Fruit fly (Drosophila melanogaster) whole organism, embryonic: ENCODE results near the gene Sap30.

Experiments
- ATbp ChIP-seq: fragments of 200-800 bp; sonication (Bioruptor generic); optimal IDR thresholded peaks from 2 replicates; lab custom pipeline; 2017; ENCODE audit warnings: missing biosample characterization, mild to moderate bottlenecking, missing genetic modification characterization, missing genetic modification reagents
- Atf6 ChIP-seq: fragments of 200-800 bp; sonication (Bioruptor generic); IDR thresholded peaks from 2 replicates; pipeline ENCODE4 v1.3.6; 2022; ENCODE audit warnings: missing biosample characterization, missing genetic modification characterization
- C15 ChIP-seq: fragments of 200-800 bp; sonication (Bioruptor generic); IDR thresholded peaks from 3 replicates; pipeline ENCODE4 v1.3.6; 2022; ENCODE audit warnings: missing biosample characterization, missing genetic modification characterization
- CG10366 ChIP-seq: fragments of 200-800 bp; sonication (Bioruptor generic); IDR thresholded peaks from 2 replicates; pipeline ENCODE4 v1.3.6; 2022; ENCODE audit warnings: missing biosample characterization, missing genetic modification characterization
- CG11504 ChIP-seq: fragments of 200-800 bp; sonication (Bioruptor generic); optimal IDR thresholded peaks from 3 replicates; lab custom pipeline; 2019; ENCODE audit warnings: missing biosample characterization, mild to moderate bottlenecking, missing genetic modification characterization, moderate library complexity
- CG11695 ChIP-seq: fragments of 200-800 bp; sonication (Bioruptor generic); IDR thresholded peaks from 3 replicates; pipeline ENCODE4 v1.3.6; 2022; ENCODE audit warnings: missing biosample characterization, missing genetic modification characterization
- CG11696 ChIP-seq: fragments of 200-800 bp; sonication (Bioruptor generic); IDR thresholded peaks from 2 replicates; pipeline ENCODE4 v1.3.6; 2022; ENCODE audit warnings: missing biosample characterization, missing genetic modification characterization
- CG12744 ChIP-seq: fragments of 200-800 bp; sonication (Bioruptor generic); optimal IDR thresholded peaks from 2 replicates; lab custom pipeline; 2016; ENCODE audit warnings: missing biosample characterization, missing genetic modification characterization
- CG13287 ChIP-seq: fragments of 200-800 bp; sonication (Bioruptor generic); IDR thresholded peaks from 2 replicates; pipeline ENCODE4 v1.3.6; 2022; ENCODE audit warnings: missing biosample characterization, missing genetic modification characterization; ENCODE audit not compliant: partially characterized antibody
- CG14441 ChIP-seq: fragments of 200-800 bp; sonication (Bioruptor generic); IDR thresholded peaks from 2 replicates; pipeline ENCODE4 v1.3.6; 2022; ENCODE audit warnings: missing biosample characterization, missing genetic modification characterization
- CG15514 ChIP-seq: fragments of 200-800 bp; sonication (Bioruptor generic); optimal IDR thresholded peaks from 3 replicates; lab custom pipeline; 2017; ENCODE audit warnings: missing biosample characterization, missing genetic modification characterization, mild to moderate bottlenecking, moderate library complexity, missing genetic modification reagents
- CG17829 ChIP-seq: fragments of 200-800 bp; optimal IDR thresholded peaks from 2 replicates; lab custom pipeline; 2019; ENCODE audit warnings: missing biosample characterization, mild to moderate bottlenecking, missing genetic modification characterization, moderate library complexity
- CG32532 ChIP-seq: fragments of 200-800 bp; sonication (Bioruptor generic); IDR thresholded peaks from 2 replicates; pipeline ENCODE4 v1.3.6; 2022; ENCODE audit warnings: missing biosample characterization, missing genetic modification characterization
- CG32767 ChIP-seq: fragments of 200-800 bp; sonication (Bioruptor generic); IDR thresholded peaks from 2 replicates; pipeline ENCODE4 v1.3.6; 2022; ENCODE audit warnings: missing biosample characterization, missing genetic modification characterization
- CG6689 ChIP-seq: fragments of 200-800 bp; sonication (Bioruptor generic); IDR thresholded peaks from 2 replicates; pipeline ENCODE4 v1.3.6; 2022; ENCODE audit warnings: missing biosample characterization, missing genetic modification characterization
- CG7556 ChIP-seq: fragments of 200-800 bp; sonication (Bioruptor generic); optimal IDR thresholded peaks from 2 replicates; lab custom pipeline; 2017; ENCODE audit warnings: missing biosample characterization, mild to moderate bottlenecking, missing genetic modification characterization
- CG7839 ChIP-seq: fragments of 200-800 bp; sonication (Bioruptor generic); optimal IDR thresholded peaks from 3 replicates; lab custom pipeline; 2018; ENCODE audit warnings: missing biosample characterization, mild to moderate bottlenecking, missing genetic modification characterization, moderate library complexity
- CG8359 ChIP-seq: fragments of 200-800 bp; sonication (Bioruptor generic); optimal IDR thresholded peaks from 2 replicates; lab custom pipeline; 2017; ENCODE audit warnings: missing biosample characterization, mild to moderate bottlenecking, missing genetic modification characterization, borderline replicate concordance
- CG9797 ChIP-seq: fragments of 200-800 bp; sonication (Bioruptor generic); optimal IDR thresholded peaks from 3 replicates; lab custom pipeline; 2018; ENCODE audit warnings: missing biosample characterization, mild to moderate bottlenecking, missing genetic modification characterization
- Deaf1 ChIP-seq: fragments of 200-800 bp; optimal IDR thresholded peaks from 3 replicates; lab custom pipeline; 2019; ENCODE audit warnings: missing biosample characterization, mild to moderate bottlenecking, missing genetic modification characterization, moderate library complexity
- Dip3 ChIP-seq: fragments of 200-800 bp; sonication (Bioruptor generic); optimal IDR thresholded peaks from 3 replicates; lab custom pipeline; 2016; ENCODE audit warnings: missing biosample characterization, missing genetic modification characterization
- Doc3 ChIP-seq: fragments of 200-800 bp; sonication (Bioruptor generic); IDR thresholded peaks from 3 replicates; pipeline ENCODE4 v1.3.6; 2022; ENCODE audit warnings: missing biosample characterization, missing genetic modification characterization; ENCODE audit not compliant: partially characterized antibody
- Ets65A ChIP-seq: fragments of 200-800 bp; sonication (Bioruptor generic); peaks from one replicate; lab custom pipeline; 2016; ENCODE audit warnings: missing biosample characterization, missing genetic modification characterization
- Gug ChIP-seq: fragments of 200-800 bp; sonication (Bioruptor generic); IDR thresholded peaks from 4 replicates; pipeline ENCODE4 v1.3.6; 2022; ENCODE audit warnings: missing biosample characterization, missing genetic modification characterization
- H15 ChIP-seq: fragments of 200-800 bp; sonication (Bioruptor generic); IDR thresholded peaks from 3 replicates; pipeline ENCODE4 v1.3.6; 2022; ENCODE audit warnings: missing biosample characterization, missing genetic modification characterization
- Med ChIP-seq: fragments of 200-800 bp; sonication (Bioruptor generic); peaks from one replicate; lab custom pipeline; 2016; ENCODE audit warnings: missing biosample characterization, missing genetic modification characterization, mild to moderate bottlenecking, inconsistent platforms, moderate library complexity
- Meics ChIP-seq: fragments of 200-800 bp; sonication (Bioruptor generic); optimal IDR thresholded peaks from 2 replicates; lab custom pipeline; 2017; ENCODE audit warnings: missing biosample characterization, mild to moderate bottlenecking, missing genetic modification characterization
- NC2α ChIP-seq: fragments of 200-800 bp; sonication (Bioruptor generic); optimal IDR thresholded peaks from 2 replicates; lab custom pipeline; 2016; ENCODE audit warnings: missing biosample characterization, missing genetic modification characterization
- Oaz ChIP-seq: fragments of 200-800 bp; sonication (Bioruptor generic); IDR thresholded peaks from 2 replicates; pipeline ENCODE4 v1.3.6; 2022; ENCODE audit warnings: missing biosample characterization, missing genetic modification characterization
- Oli ChIP-seq: fragments of 200-800 bp; sonication (Bioruptor generic); optimal IDR thresholded peaks from 2 replicates; lab custom pipeline; 2018; ENCODE audit warnings: missing biosample characterization, mild to moderate bottlenecking, missing genetic modification characterization, moderate library complexity
- Optix ChIP-seq: fragments of 200-800 bp; sonication (Bioruptor generic); IDR thresholded peaks from 3 replicates; pipeline ENCODE4 v1.3.6; 2022; ENCODE audit warnings: missing biosample characterization, missing genetic modification characterization
- Rfx ChIP-seq: fragments of 200-800 bp; sonication (Bioruptor generic); IDR thresholded peaks from 2 replicates; pipeline ENCODE4 v1.3.6; 2022; ENCODE audit warnings: missing biosample characterization, missing genetic modification characterization
- bab2 ChIP-seq: fragments of 200-800 bp; sonication (Bioruptor generic); optimal IDR thresholded peaks from 2 replicates; lab custom pipeline; 2016; ENCODE audit warnings: missing biosample characterization, missing genetic modification characterization
- cad ChIP-seq: fragments of >200 bp; optimal IDR thresholded peaks from 2 replicates; lab custom pipeline; 2017; ENCODE audit warnings: missing biosample characterization, missing genetic modification characterization
- dmrt99B ChIP-seq: fragments of 200-800 bp; sonication (Bioruptor generic); optimal IDR thresholded peaks from 2 replicates; lab custom pipeline; 2018; ENCODE audit warnings: missing biosample characterization, mild to moderate bottlenecking, missing genetic modification characterization, moderate library complexity
- dysf ChIP-seq: fragments of 200-800 bp; sonication (Bioruptor generic); IDR thresholded peaks from 3 replicates; pipeline ENCODE4 v1.3.6; 2022; ENCODE audit warnings: missing biosample characterization, missing genetic modification characterization
- esg ChIP-seq: fragments of 200-800 bp; sonication (Bioruptor generic); conservative IDR thresholded peaks from 2 replicates; pipeline ENCODE4 v1.3.6; 2022; ENCODE audit warnings: missing biosample characterization, missing genetic modification characterization
- eve ChIP-seq, 2 experiments: fragments of >200 bp; optimal IDR thresholded peaks; 2 replicates each; lab custom pipeline; 2017; ENCODE audit warnings: missing biosample characterization in 2 of 2, missing genetic modification characterization in 2 of 2
- fd102C ChIP-seq: fragments of 200-800 bp; sonication (Bioruptor generic); optimal IDR thresholded peaks from 2 replicates; lab custom pipeline; 2018; ENCODE audit warnings: missing biosample characterization, mild to moderate bottlenecking, missing genetic modification characterization, moderate library complexity
- gfzf ChIP-seq: fragments of 200-800 bp; sonication (Bioruptor generic); optimal IDR thresholded peaks from 2 replicates; lab custom pipeline; 2016; ENCODE audit warnings: missing biosample characterization, mild to moderate bottlenecking, missing genetic modification characterization, moderate library complexity
- hb ChIP-seq: fragments of 200-800 bp; sonication (Bioruptor generic); IDR thresholded peaks from 3 replicates; pipeline ENCODE4 v1.3.6; 2022; ENCODE audit warnings: missing biosample characterization, missing genetic modification characterization; ENCODE audit not compliant: partially characterized antibody
- oc ChIP-seq: fragments of 200-800 bp; sonication (Bioruptor generic); optimal IDR thresholded peaks from 2 replicates; lab custom pipeline; 2018; ENCODE audit warnings: missing biosample characterization, mild to moderate bottlenecking, missing genetic modification characterization, moderate library complexity
- prd ChIP-seq, 3 experiments: fragments of >200 bp in 2 of 3; fragments of 200-800 bp in 1 of 3; sonication (Bioruptor generic) in 1 of 3; optimal IDR thresholded peaks in 2 of 3; IDR thresholded peaks in 1 of 3; 2 replicates in 2 of 3; 3 replicates in 1 of 3; pipeline versions ENCODE4 v1.3.6 to Lab custom; 2017 to 2022; ENCODE audit warnings: missing biosample characterization in 1 of 3, missing genetic modification characterization in 1 of 3
- shn ChIP-seq: fragments of 200-800 bp; sonication (Bioruptor generic); optimal IDR thresholded peaks from 3 replicates; lab custom pipeline; 2016; ENCODE audit warnings: missing biosample characterization, missing genetic modification characterization
- yki ChIP-seq: fragments of >200 bp; optimal IDR thresholded peaks from 3 replicates; lab custom pipeline; 2018
- zf30C ChIP-seq: fragments of 200-800 bp; sonication (Bioruptor generic); optimal IDR thresholded peaks from 3 replicates; lab custom pipeline; 2018; ENCODE audit warnings: missing biosample characterization, mild to moderate bottlenecking, missing genetic modification characterization

Sap30 gene

DNA sequence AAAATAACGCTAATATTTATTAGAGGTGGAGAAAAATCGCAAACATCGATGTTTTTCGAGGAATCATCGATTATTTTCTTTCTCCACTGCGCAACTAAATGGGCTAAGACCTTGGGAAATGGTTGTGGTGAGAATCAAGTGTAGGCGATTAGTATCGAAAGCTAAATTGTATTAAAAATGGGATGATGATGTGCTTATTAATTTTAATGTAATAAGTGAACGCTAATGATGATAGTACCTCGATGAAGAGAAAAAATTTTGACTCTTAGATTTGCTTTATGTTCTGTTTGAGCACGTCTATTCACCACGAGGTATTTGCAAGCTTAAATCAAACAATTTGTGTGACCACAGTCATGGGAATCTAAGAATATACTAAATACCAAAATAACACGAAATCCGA, 16.2 kb downstream of the Sap30 start, which contains the start of the genes Rai1 and CG13005 (continued):
- TF ChIP-seq CG9797 (GFP tag; lab: Kevin White, UChicago) (peak; percentile 53), CG15514 (GFP tag; lab: Kevin White, UChicago) (peak; percentile 50), Meics (GFP tag; lab: Kevin White, UChicago) (no peak), gfzf (GFP tag; lab: Kevin White, UChicago) (peak; percentile 63), CG7839 (tag; lab: Kevin White, UChicago) (no peak), CG12744 (GFP tag; lab: Kevin White, UChicago) (no peak)

DNA sequence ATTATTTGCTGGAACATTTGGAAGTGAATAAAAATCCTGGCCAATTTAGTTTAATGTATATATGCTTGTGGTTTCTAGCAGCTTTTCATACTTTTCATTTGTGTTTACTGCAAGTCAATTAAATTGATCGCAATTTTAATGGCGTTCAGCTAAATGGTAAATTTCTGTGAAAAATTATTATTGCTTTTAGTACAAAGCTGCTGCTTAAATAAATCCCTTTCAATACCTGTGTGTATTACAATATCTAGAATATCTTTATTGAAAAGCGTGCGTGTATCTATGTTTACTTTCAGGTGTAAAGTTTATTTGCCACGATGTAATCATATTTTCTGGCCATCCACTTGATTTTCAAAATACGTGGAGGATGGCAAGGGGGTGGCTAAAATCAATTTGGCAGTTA, 18.7 kb downstream of the Sap30 start, which contains the start of gene ppk28:
Gene ppk28, plus strand, starts transcription at position 301 of the 400 bp plus-strand sequence.
- no peak for TF ChIP-seq CG17829 (tag; lab: Kevin White, UChicago)
- TF ChIP-seq CG10366 (GFP tag; lab: Robert Waterston, UW) = no peak
- TF ChIP-seq prd (optimal IDR thresholded peaks at IDR 0.05; lab: Kevin White, UChicago) = no peak
- no peak for TF ChIP-seq prd (GFP tag; IDR thresholded peaks at IDR 0.05; lab: Robert Waterston, UW)
- TF ChIP-seq CG11695 = no peak
- no peak for TF ChIP-seq CG9797 (GFP tag; lab: Kevin White, UChicago)
- no peak for TF ChIP-seq eve (GFP tag; optimal IDR thresholded peaks at IDR 0.05; lab: Kevin White, UChicago)
- TF ChIP-seq NC2α = no peak
- TF ChIP-seq yki (lab: Kevin White, UChicago) = no peak
- TF ChIP-seq Oaz (GFP tag; lab: Robert Waterston, UW) = no peak
- no peak for TF ChIP-seq fd102C
- no peak for TF ChIP-seq Doc3 (GFP tag; lab: Robert Waterston, UW)

DNA sequence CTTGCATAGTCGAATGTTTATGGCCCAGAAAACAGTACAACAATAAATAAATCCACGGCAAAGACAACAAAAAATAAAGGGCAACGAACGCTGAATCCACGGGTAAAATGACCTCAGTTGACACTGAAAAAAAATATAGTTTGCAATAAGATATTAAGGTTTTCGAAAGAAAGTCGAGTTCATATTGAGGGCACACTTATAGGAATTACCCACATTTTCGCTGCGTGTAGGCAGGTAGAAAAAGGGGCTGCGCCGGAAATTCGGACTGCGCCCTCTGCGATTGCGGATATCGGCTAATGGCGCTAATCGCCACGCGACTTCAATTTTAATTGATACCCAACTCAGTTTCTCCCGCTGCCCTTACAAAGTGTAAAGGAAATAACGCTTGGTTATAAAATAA, 21.6 kb downstream of the Sap30 start:
- no peak for TF ChIP-seq Deaf1 (tag; lab: Kevin White, UChicago)
- TF ChIP-seq CG7556 (GFP tag; lab: Kevin White, UChicago) = peak; percentile 8
- TF ChIP-seq CG13287 (GFP tag; lab: Robert Waterston, UW) = no peak
- TF ChIP-seq Med (GFP tag; lab: Kevin White, UChicago) = peak; percentile 75
- no peak for TF ChIP-seq shn (GFP tag; lab: Kevin White, UChicago)
- TF ChIP-seq CG6689 (GFP tag; lab: Robert Waterston, UW) = 0 out of 2 replicates have a peak, but pooled peaks have one; percentile 10
- 0 out of 3 replicates have a peak, but pooled peaks have one; percentile 19 for TF ChIP-seq dysf (GFP tag; lab: Robert Waterston, UW)
- peak; percentile 35 for TF ChIP-seq CG7839 (tag; lab: Kevin White, UChicago)
- TF ChIP-seq Atf6 = peak; percentile 14; the same call in 1 of the 2 replicates
- TF ChIP-seq CG11504 (tag; lab: Kevin White, UChicago) = peak; percentile 1
- TF ChIP-seq hb (GFP tag; lab: Robert Waterston, UW) = no peak
- TF ChIP-seq Gug (GFP tag; lab: Robert Waterston, UW) = 0 out of 4 replicates have a peak, but pooled peaks have one; percentile 23
- peak; percentile 2 for TF ChIP-seq ATbp
- 0 out of 3 replicates have a peak, but pooled peaks have one; percentile 40 for TF ChIP-seq Optix (GFP tag; lab: Robert Waterston, UW)
- TF ChIP-seq H15 (GFP tag; lab: Robert Waterston, UW) = 0 out of 3 replicates have a peak, but pooled peaks have one; percentile 13
- no peak for TF ChIP-seq CG32767
- TF ChIP-seq C15 = no peak
- 0 out of 2 replicates have a peak, but pooled peaks have one; percentile 13 for TF ChIP-seq esg (GFP tag; lab: Robert Waterston, UW)
- TF ChIP-seq oc (tag; lab: Kevin White, UChicago) = no peak
- peak; percentile 18 for TF ChIP-seq Dip3 (GFP tag; lab: Kevin White, UChicago)
- peak; percentile 11 for TF ChIP-seq bab2 (GFP tag; lab: Kevin White, UChicago)
- no peak for TF ChIP-seq CG8359 (GFP tag; lab: Kevin White, UChicago)
- TF ChIP-seq CG14441 (GFP tag; lab: Robert Waterston, UW) = peak; percentile 20; the same call in 1 of the 2 replicates
- peak; percentile 54 for TF ChIP-seq zf30C (GFP tag; lab: Kevin White, UChicago)
- 0 out of 2 replicates have a peak, but pooled peaks have one; percentile 12 for TF ChIP-seq Rfx (GFP tag; lab: Robert Waterston, UW)
- TF ChIP-seq CG9797 (GFP tag; lab: Kevin White, UChicago) = no peak
- TF ChIP-seq eve (GFP tag; optimal IDR thresholded peaks at IDR 0.05; lab: Kevin White, UChicago) = no peak
- peak; percentile 5 for TF ChIP-seq Oli (tag; lab: Kevin White, UChicago)
- peak; percentile 14; the same call in 1 of the 2 replicates for TF ChIP-seq CG32532 (GFP tag; lab: Robert Waterston, UW)
- peak; percentile 70 for TF ChIP-seq Ets65A (GFP tag; lab: Kevin White, UChicago)
- TF ChIP-seq CG11696 (GFP tag; lab: Robert Waterston, UW) = no peak
- peak; percentile 42 for TF ChIP-seq cad (GFP tag; lab: Kevin White, UChicago)
- peak; percentile 24 for TF ChIP-seq dmrt99B
